Worm (Caenorhabditis elegans): ENCODE data around the gene K12B6.11.

DNA sequence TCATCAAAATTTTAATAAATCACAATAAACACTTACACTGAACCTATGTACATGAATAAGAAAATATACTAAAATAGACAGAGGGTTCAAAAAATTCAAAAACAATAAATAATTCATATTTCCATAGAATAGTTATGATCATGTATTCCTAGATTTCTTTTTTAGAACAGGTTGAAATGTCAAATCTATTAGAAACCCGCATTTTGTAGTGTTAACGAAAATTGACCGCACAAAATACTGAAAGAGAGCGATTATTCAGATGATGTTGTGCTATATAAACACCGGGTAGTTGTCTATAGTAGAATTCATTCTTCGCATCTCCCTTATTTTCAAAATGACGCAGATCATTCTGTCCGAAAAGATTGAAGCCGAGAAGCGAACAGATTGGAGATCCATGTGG, 42.9 kb downstream of the K12B6.11 start, which contains the start of gene T28C12.1:
- TF ChIP-seq F37B4.10 (GFP tag; IDR thresholded peaks at IDR 0.05) (no peak), unc-62 (GFP tag; optimal IDR thresholded peaks at IDR 0.05) (no peak), athp-1 (tag; optimal IDR thresholded peaks at IDR 0.05) (no peak), T07F8.4 (tag; optimal IDR thresholded peaks at IDR 0.05) (no peak), nhr-90 (tag; optimal IDR thresholded peaks at IDR 0.05) (no peak)

Measured in whole organism, young adult.